Worm (Caenorhabditis elegans): Measurements from ENCODE around the gene sid-3.

Gene sid-3

DNA sequence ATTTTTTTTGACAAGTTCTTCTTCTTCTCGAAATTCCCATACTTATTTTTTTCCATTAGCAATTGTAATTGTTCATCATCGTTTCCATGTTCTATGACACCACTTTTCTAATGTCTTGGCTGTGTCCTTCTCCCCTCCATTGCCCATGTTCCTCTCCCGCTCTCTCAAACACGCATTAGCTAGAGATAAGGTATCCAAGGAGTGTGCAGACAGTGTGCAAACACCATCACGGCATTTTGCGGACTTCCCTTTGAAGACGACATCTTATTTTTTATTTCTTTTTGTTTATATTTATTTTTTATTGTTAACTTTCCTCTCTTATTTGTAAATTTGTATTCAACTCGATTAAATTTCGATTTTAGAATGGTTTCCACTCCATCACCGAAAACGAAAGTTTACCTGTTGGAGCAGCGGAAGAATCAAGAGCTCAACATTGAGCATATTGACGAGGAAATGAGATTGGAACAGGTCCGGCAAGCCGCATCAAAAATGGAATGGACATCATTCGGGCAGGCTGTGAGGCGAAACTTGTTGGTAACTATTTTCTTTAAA, 34.9 kb upstream of the sid-3 start, which contains the start of gene mdt-1.2 (continued):
- no peak for TF ChIP-seq ceh-20 (GFP tag; IDR thresholded peaks at IDR 0.05)
- peak; percentile 63 for TF ChIP-seq nhr-6 (tag; optimal IDR thresholded peaks at IDR 0.05)
- peak; percentile 93 for TF ChIP-seq aha-1 (tag)
- no peak for TF ChIP-seq ceh-82 (tag; optimal IDR thresholded peaks at IDR 0.05)
- TF ChIP-seq ceh-62 (tag; optimal IDR thresholded peaks at IDR 0.05), result no peak
- peak; percentile 15 for TF ChIP-seq nhr-77 (tag; optimal IDR thresholded peaks at IDR 0.05)
- TF ChIP-seq fos-1 (tag; optimal IDR thresholded peaks at IDR 0.05), result no peak
- TF ChIP-seq set-16 (GFP tag; IDR thresholded peaks at IDR 0.05), result no peak
- no peak for TF ChIP-seq nhr-10 (tag; optimal IDR thresholded peaks at IDR 0.05)
- TF ChIP-seq saeg-2 (GFP tag; IDR thresholded peaks at IDR 0.05), result no peak
- no peak for TF ChIP-seq ZK337.2 (GFP tag; IDR thresholded peaks at IDR 0.05)
- no peak for TF ChIP-seq madf-9 (GFP tag; conservative IDR thresholded peaks at IDR 0.05)
- peak; percentile 55 for TF ChIP-seq dmd-6 (GFP tag; IDR thresholded peaks at IDR 0.05)
- TF ChIP-seq fkh-10 (GFP tag; optimal IDR thresholded peaks at IDR 0.05), result no peak
- TF ChIP-seq nhr-102 (tag; optimal IDR thresholded peaks at IDR 0.05), result no peak
- TF ChIP-seq zip-2 (tag; optimal IDR thresholded peaks at IDR 0.05), result no peak
- TF ChIP-seq T20F7.1 (GFP tag; optimal IDR thresholded peaks at IDR 0.05), result no peak
- peak; percentile 3 for TF ChIP-seq nhr-11 (tag; optimal IDR thresholded peaks at IDR 0.05)
- no peak for TF ChIP-seq ctbp-1 (GFP tag; IDR thresholded peaks at IDR 0.05)
- peak; percentile 87 for TF ChIP-seq dve-1 (tag; optimal IDR thresholded peaks at IDR 0.05; ENCODE audit: insufficient read depth)
- TF ChIP-seq zip-11 (GFP tag; IDR thresholded peaks at IDR 0.05), result no peak
- no peak for TF ChIP-seq snpc-1.2 (GFP tag; IDR thresholded peaks at IDR 0.05)
- no peak for TF ChIP-seq dmd-8 (GFP tag; IDR thresholded peaks at IDR 0.05)
- no peak for TF ChIP-seq nhr-237 (tag; optimal IDR thresholded peaks at IDR 0.05)
- no peak for TF ChIP-seq spr-3 (GFP tag; optimal IDR thresholded peaks at IDR 0.05)
- TF ChIP-seq F49E8.2 (tag; optimal IDR thresholded peaks at IDR 0.05; ENCODE audit: borderline replicate concordance), result no peak
- no peak for TF ChIP-seq egl-27 (tag; optimal IDR thresholded peaks at IDR 0.05)
- peak; percentile 86 for TF ChIP-seq mep-1 (tag; optimal IDR thresholded peaks at IDR 0.05)
- no peak for TF ChIP-seq egl-43 (GFP tag; IDR thresholded peaks at IDR 0.05)
- no peak for TF ChIP-seq nhr-76 (tag; optimal IDR thresholded peaks at IDR 0.05)
- no peak for TF ChIP-seq Y48G9A.11 (GFP tag; IDR thresholded peaks at IDR 0.05)
- 0 out of 2 replicates have a peak, but pooled peaks have one; percentile 7 for TF ChIP-seq dmd-9 (GFP tag; IDR thresholded peaks at IDR 0.05)
- TF ChIP-seq attf-4 (tag; optimal IDR thresholded peaks at IDR 0.05), result no peak
- no peak for TF ChIP-seq Y75B8A.6 (GFP tag; IDR thresholded peaks at IDR 0.05)
- no peak for TF ChIP-seq D1046.2 (GFP tag; IDR thresholded peaks at IDR 0.05)
- no peak for TF ChIP-seq daf-8 (GFP tag; IDR thresholded peaks at IDR 0.05)
- TF ChIP-seq ceh-32 (tag; optimal IDR thresholded peaks at IDR 0.05; ENCODE audit: poor library complexity), result no peak
- TF ChIP-seq spr-1 (tag; optimal IDR thresholded peaks at IDR 0.05), result no peak
- peak; percentile 18 for TF ChIP-seq F37D6.2 (tag; optimal IDR thresholded peaks at IDR 0.05)
- no peak for TF ChIP-seq tra-1 (GFP tag; IDR thresholded peaks at IDR 0.05)
- TF ChIP-seq nhr-25 (tag; optimal IDR thresholded peaks at IDR 0.05; ENCODE audit: borderline replicate concordance, insufficient read depth), result no peak
- no peak for TF ChIP-seq php-3 (GFP tag; IDR thresholded peaks at IDR 0.05)
- no peak for TF ChIP-seq daf-19 (GFP tag; conservative IDR thresholded peaks at IDR 0.05)
- 0 out of 2 replicates have a peak, but pooled peaks have one; percentile 61 for TF ChIP-seq arid-1 (GFP tag; conservative IDR thresholded peaks at IDR 0.05)
- TF ChIP-seq tag-97 (GFP tag; IDR thresholded peaks at IDR 0.05), result no peak
- no peak for TF ChIP-seq snpc-4 (tag; optimal IDR thresholded peaks at IDR 0.05)
- TF ChIP-seq F10B5.3 (tag; optimal IDR thresholded peaks at IDR 0.05), result no peak
- TF ChIP-seq lin-1 (GFP tag; IDR thresholded peaks at IDR 0.05), result no peak
- peak; percentile 8 for TF ChIP-seq nhr-48 (tag; optimal IDR thresholded peaks at IDR 0.05)
- TF ChIP-seq Y5F2A.4 (GFP tag; optimal IDR thresholded peaks at IDR 0.05), result no peak
- peak; percentile 86 for TF ChIP-seq hmg-1.1 (GFP tag; IDR thresholded peaks at IDR 0.05)
- TF ChIP-seq hif-1 (tag; optimal IDR thresholded peaks at IDR 0.05), result peak in 1 of 2 experiments; percentile 31
